Worm (Caenorhabditis elegans) whole organism, L3 larva: ENCODE measurements around the gene T20B5.2.

Source experiments
- R02D3.7 ChIP-seq: fragments of 150-350 bp; optimal IDR thresholded peaks from 2 replicates; lab custom pipeline; 2014; ENCODE audit warnings: missing biosample characterization, missing genetic modification characterization
- ZK546.5 ChIP-seq: sonication (generic microtip); optimal IDR thresholded peaks from 2 replicates; lab custom pipeline; 2017; ENCODE audit warnings: missing biosample characterization, missing genetic modification characterization
- aly-2 ChIP-seq: fragments of 150-350 bp; optimal IDR thresholded peaks from 2 replicates; lab custom pipeline; 2014; ENCODE audit warnings: missing biosample characterization, missing genetic modification characterization
- ama-1 ChIP-seq: fragments of 150-350 bp; optimal IDR thresholded peaks from 2 replicates; lab custom pipeline; 2018
- ceh-16 ChIP-seq: sonication (generic microtip); optimal IDR thresholded peaks from 2 replicates; lab custom pipeline; 2017; ENCODE audit warnings: missing biosample characterization, missing genetic modification characterization
- ceh-82 ChIP-seq: fragments of 150-350 bp; optimal IDR thresholded peaks from 2 replicates; lab custom pipeline; 2014; ENCODE audit warnings: missing biosample characterization, missing genetic modification characterization
- ceh-9 ChIP-seq: sonication (generic microtip); optimal IDR thresholded peaks from 2 replicates; lab custom pipeline; 2018; ENCODE audit warnings: missing biosample characterization, missing genetic modification characterization
- daf-12 ChIP-seq: fragments of 150-350 bp; optimal IDR thresholded peaks from 2 replicates; lab custom pipeline; 2014; ENCODE audit warnings: missing biosample characterization, missing genetic modification reagents, missing genetic modification characterization
- elt-1 ChIP-seq: fragments of 150-350 bp; optimal IDR thresholded peaks from 2 replicates; lab custom pipeline; 2014; ENCODE audit warnings: missing biosample characterization, missing genetic modification characterization
- eor-1 ChIP-seq, 2 experiments: fragments of 150-350 bp; optimal IDR thresholded peaks; 2 replicates each; lab custom pipeline; 2014 to 2018; ENCODE audit warnings: missing biosample characterization in 2 of 2, missing genetic modification characterization in 2 of 2
- fkh-10 ChIP-seq: sonication (generic microtip); optimal IDR thresholded peaks from 2 replicates; lab custom pipeline; 2017; ENCODE audit warnings: missing biosample characterization, missing genetic modification reagents, missing genetic modification characterization
- fkh-2 ChIP-seq: fragments of 150-350 bp; optimal IDR thresholded peaks from 2 replicates; lab custom pipeline; 2014; ENCODE audit warnings: missing biosample characterization, missing genetic modification reagents, missing genetic modification characterization
- fos-1 ChIP-seq: fragments of 150-350 bp; optimal IDR thresholded peaks from 2 replicates; lab custom pipeline; 2014; ENCODE audit warnings: missing biosample characterization, missing genetic modification characterization
- hmg-11 ChIP-seq: sonication (generic microtip); optimal IDR thresholded peaks from 2 replicates; lab custom pipeline; 2016; ENCODE audit warnings: missing genetic modification characterization, missing compliant biosample characterization
- jun-1 ChIP-seq: fragments of 150-350 bp; optimal IDR thresholded peaks from 2 replicates; lab custom pipeline; 2014; ENCODE audit warnings: missing biosample characterization, missing genetic modification reagents, missing genetic modification characterization
- lin-15B ChIP-seq: fragments of 150-350 bp; optimal IDR thresholded peaks from 2 replicates; lab custom pipeline; 2014; ENCODE audit warnings: missing biosample characterization, missing genetic modification characterization
- lsy-12 ChIP-seq: sonication (generic microtip); optimal IDR thresholded peaks from 2 replicates; lab custom pipeline; 2016; ENCODE audit warnings: mild to moderate bottlenecking, missing genetic modification characterization, missing compliant biosample characterization
- nfya-1 ChIP-seq: sonication (generic microtip); optimal IDR thresholded peaks from 2 replicates; lab custom pipeline; 2017; ENCODE audit warnings: missing genetic modification characterization, mild to moderate bottlenecking, missing compliant biosample characterization, antibody characterized with exemption, moderate library complexity; ENCODE audit not compliant: insufficient read depth
- nhr-11 ChIP-seq: fragments of 150-350 bp; optimal IDR thresholded peaks from 2 replicates; lab custom pipeline; 2014; ENCODE audit warnings: missing biosample characterization, missing genetic modification characterization
- nhr-12 ChIP-seq: fragments of 150-350 bp; optimal IDR thresholded peaks from 2 replicates; lab custom pipeline; 2014; ENCODE audit warnings: missing biosample characterization, missing genetic modification characterization
- nhr-23 ChIP-seq: fragments of 150-350 bp; optimal IDR thresholded peaks from 2 replicates; lab custom pipeline; 2014; ENCODE audit warnings: missing biosample characterization, missing genetic modification reagents, missing genetic modification characterization
- nhr-28 ChIP-seq: fragments of 150-350 bp; optimal IDR thresholded peaks from 2 replicates; lab custom pipeline; 2014; ENCODE audit warnings: missing biosample characterization, missing genetic modification characterization
- nhr-43 ChIP-seq: sonication (generic microtip); optimal IDR thresholded peaks from 2 replicates; lab custom pipeline; 2016; ENCODE audit warnings: mild to moderate bottlenecking, missing genetic modification characterization, missing compliant biosample characterization; ENCODE audit not compliant: poor library complexity, severe bottlenecking
- nhr-67 ChIP-seq: fragments of 150-350 bp; optimal IDR thresholded peaks from 2 replicates; lab custom pipeline; 2014; ENCODE audit warnings: missing biosample characterization, missing genetic modification characterization
- nhr-76 ChIP-seq: fragments of 150-350 bp; sonication (generic microtip); optimal IDR thresholded peaks from 5 replicates; lab custom pipeline; 2014; ENCODE audit warnings: missing biosample characterization, missing genetic modification characterization
- pha-4 ChIP-seq: fragments of 150-350 bp; optimal IDR thresholded peaks from 2 replicates; lab custom pipeline; 2014; ENCODE audit warnings: missing biosample characterization, missing genetic modification reagents, missing genetic modification characterization
- sea-2 ChIP-seq: fragments of 150-350 bp; sonication (generic microtip); optimal IDR thresholded peaks from 4 replicates; lab custom pipeline; 2014; ENCODE audit warnings: missing biosample characterization, missing genetic modification reagents, missing genetic modification characterization
- skn-1 ChIP-seq: fragments of 150-350 bp; optimal IDR thresholded peaks from 2 replicates; lab custom pipeline; 2014; ENCODE audit warnings: missing biosample characterization, missing genetic modification characterization
- snpc-4 ChIP-seq: fragments of 150-350 bp; optimal IDR thresholded peaks from 2 replicates; lab custom pipeline; 2014; ENCODE audit warnings: missing biosample characterization, missing genetic modification characterization
- tbx-2 ChIP-seq: sonication (generic microtip); optimal IDR thresholded peaks from 2 replicates; lab custom pipeline; 2016; ENCODE audit warnings: mild to moderate bottlenecking, missing genetic modification characterization, missing compliant biosample characterization
- unc-39 ChIP-seq: sonication (generic microtip); optimal IDR thresholded peaks from 4 replicates; lab custom pipeline; 2017; ENCODE audit warnings: missing biosample characterization, missing genetic modification characterization
- zag-1 ChIP-seq: fragments of 150-350 bp; optimal IDR thresholded peaks from 2 replicates; lab custom pipeline; 2014; ENCODE audit warnings: missing biosample characterization, missing genetic modification characterization
- ztf-11 ChIP-seq: fragments of 150-350 bp; optimal IDR thresholded peaks from 2 replicates; lab custom pipeline; 2014; ENCODE audit warnings: missing biosample characterization, missing genetic modification characterization
- ztf-4 ChIP-seq: fragments of 150-350 bp; optimal IDR thresholded peaks from 2 replicates; lab custom pipeline; 2014; ENCODE audit warnings: missing biosample characterization, missing genetic modification characterization

T20B5.2 gene

DNA sequence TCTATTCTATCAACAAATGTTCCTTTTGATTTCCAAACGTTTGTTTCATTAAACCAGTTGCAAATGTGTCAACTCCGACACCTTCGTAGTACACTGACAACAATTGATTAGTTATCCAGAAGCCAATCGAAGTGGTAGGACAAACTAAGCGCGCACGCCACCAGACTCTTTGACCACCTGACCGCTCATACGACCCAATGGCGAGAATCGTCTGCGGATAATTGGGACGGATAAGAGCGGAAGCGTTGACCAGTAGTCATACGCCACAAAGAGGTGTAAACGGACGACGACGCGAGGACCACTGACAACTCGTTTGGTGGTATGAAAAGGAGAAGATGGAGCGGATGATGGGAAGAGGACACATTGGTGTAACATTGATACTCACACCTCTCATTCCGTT, 30.6 kb upstream of the T20B5.2 start:
- TF ChIP-seq lin-15B (tag; lab: Kevin White, UChicago) (no peak), ceh-16 (tag; lab: Kevin White, UChicago) (no peak), nfya-1 (peak; percentile 45)

ce11 chrX:9302763-9303162, 28.2 kb upstream of the T20B5.2 start:
- TF ChIP-seq ztf-4 (tag; lab: Kevin White, UChicago), result no peak
- TF ChIP-seq nhr-67 (tag; lab: Kevin White, UChicago), result no peak
- no peak for TF ChIP-seq ZK546.5 (tag; lab: Kevin White, UChicago)
- TF ChIP-seq snpc-4, result no peak
- TF ChIP-seq R02D3.7 (tag; lab: Kevin White, UChicago), result no peak
- no peak for TF ChIP-seq lin-15B (tag; lab: Kevin White, UChicago)
- no peak for TF ChIP-seq eor-1 (tag; optimal IDR thresholded peaks at IDR 0.05; lab: Kevin White, UChicago)
- no peak for TF ChIP-seq elt-1
- TF ChIP-seq skn-1 (tag; lab: Kevin White, UChicago), result no peak
- no peak for TF ChIP-seq hmg-11
- no peak for TF ChIP-seq fos-1 (tag; lab: Kevin White, UChicago)
- no peak for TF ChIP-seq nhr-76 (tag; lab: Kevin White, UChicago)
- no peak for TF ChIP-seq nhr-28
- TF ChIP-seq, all 47 proteins: peak for 0

- TF ChIP-seq pha-4 (tag; lab: Kevin White, UChicago) (no peak), nhr-76 (tag; lab: Kevin White, UChicago) (no peak), fkh-10 (GFP tag; lab: Kevin White, UChicago) (no peak), zag-1 (tag; lab: Kevin White, UChicago) (no peak), snpc-4 (no peak)
Measured at ce11 chrX:9303422-9303821, 27.5 kb upstream of the T20B5.2 start, which contains the start of gene tmc-2. Gene tmc-2 (plus strand): TSS chrX:9303722.

DNA sequence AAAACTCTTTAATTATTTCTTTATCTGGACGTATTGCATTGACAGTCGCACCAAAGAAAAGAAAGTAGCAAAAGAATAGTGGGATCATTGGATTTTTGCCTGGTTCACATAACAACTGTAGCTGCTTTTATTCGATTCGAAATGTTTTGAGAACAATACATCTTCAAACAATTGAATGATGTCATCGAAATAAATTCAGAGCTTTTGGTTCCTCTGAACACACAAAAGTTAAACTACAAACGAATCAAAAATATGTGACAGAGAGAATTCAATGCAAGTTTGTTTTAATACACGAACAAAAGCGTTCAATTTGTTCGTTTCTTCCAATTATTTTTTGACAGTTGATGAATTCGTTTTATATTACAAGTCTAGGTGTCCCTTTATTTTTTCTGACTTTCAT, 19.7 kb upstream of the T20B5.2 start, which contains the start of gene H29C22.1:
TSS of gene H29C22.1 (minus strand) at position 101 of the 400 bp plus-strand sequence.
- TF ChIP-seq tbx-2 (tag; lab: Kevin White, UChicago), result no peak
- no peak for TF ChIP-seq hmg-11
- TF ChIP-seq nhr-28, result no peak
- TF ChIP-seq fkh-10 (GFP tag; lab: Kevin White, UChicago), result no peak
- TF ChIP-seq lsy-12 (tag; lab: Kevin White, UChicago), result no peak
- TF ChIP-seq snpc-4, result no peak
- no peak for TF ChIP-seq nhr-11
- no peak for TF ChIP-seq ztf-11 (tag; lab: Kevin White, UChicago)
- no peak for TF ChIP-seq daf-12 (tag; lab: Kevin White, UChicago)
- TF ChIP-seq sea-2 (GFP tag; lab: Kevin White, UChicago), result no peak
- no peak for TF ChIP-seq ama-1 (lab: Kevin White, UChicago)
- TF ChIP-seq nhr-23, result no peak
- TF ChIP-seq nhr-43, result no peak
- TF ChIP-seq ZK546.5 (tag; lab: Kevin White, UChicago), result no peak
- no peak for TF ChIP-seq unc-39
- TF ChIP-seq ceh-82 (tag; lab: Kevin White, UChicago), result no peak
- TF ChIP-seq nhr-67 (tag; lab: Kevin White, UChicago), result no peak
- TF ChIP-seq eor-1 (tag; optimal IDR thresholded peaks at IDR 0.05; lab: Kevin White, UChicago), result no peak

DNA sequence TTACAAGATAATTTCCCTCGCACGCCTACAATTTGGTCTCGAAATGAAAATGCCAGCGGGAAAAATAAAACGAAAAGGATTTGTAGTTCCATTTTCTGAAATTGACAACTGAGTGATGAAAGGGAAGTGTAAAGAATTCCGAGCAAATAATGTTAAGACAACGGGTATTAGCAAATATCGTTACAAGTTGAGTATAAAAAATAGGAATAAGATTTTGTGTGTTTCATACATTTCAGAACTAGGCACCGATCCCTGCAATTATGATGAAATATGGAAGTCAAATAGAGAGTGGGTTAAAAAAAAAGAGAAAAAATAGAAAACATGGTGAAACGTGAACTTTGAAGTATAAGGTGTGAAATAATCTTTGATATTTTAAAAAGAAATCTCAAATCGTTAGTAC, 16.6 kb upstream of the T20B5.2 start, which contains the start of gene ttr-38:
TSS of gene ttr-38 (minus strand) at position 101 of the 400 bp plus-strand sequence.
- no peak for TF ChIP-seq nhr-12
- TF ChIP-seq zag-1 (tag; lab: Kevin White, UChicago), result no peak
- no peak for TF ChIP-seq sea-2 (GFP tag; lab: Kevin White, UChicago)
- no peak for TF ChIP-seq unc-39
- TF ChIP-seq ZK546.5 (tag; lab: Kevin White, UChicago), result no peak
- no peak for TF ChIP-seq fkh-2 (tag; lab: Kevin White, UChicago)

ce11 chrX:9319080-9319479, 11.9 kb upstream of the T20B5.2 start, which contains the start of gene npr-7:
Gene npr-7 (minus strand): TSS chrX:9319180.
- TF ChIP-seq unc-39 (no peak), fkh-2 (tag; lab: Kevin White, UChicago) (no peak), aly-2 (tag; lab: Kevin White, UChicago) (no peak), ceh-16 (tag; lab: Kevin White, UChicago) (no peak), ceh-9 (tag; lab: Kevin White, UChicago) (no peak), jun-1 (tag; lab: Kevin White, UChicago) (no peak)
